Worm (Caenorhabditis elegans) whole organism, L4 larva: ENCODE measurements around the gene F58A6.5.

Experiments
- F10B5.3 ChIP-seq: sonication (generic microtip); optimal IDR thresholded peaks from 2 replicates; lab custom pipeline; 2016; ENCODE audit warnings: mild to moderate bottlenecking, missing genetic modification characterization, missing compliant biosample characterization
- ZK337.2 ChIP-seq: fragments of 200-800 bp; sonication (Bioruptor generic); IDR thresholded peaks from 2 replicates; pipeline ENCODE4 v1.3.6; 2022; ENCODE audit warnings: missing genetic modification reagents, missing genetic modification characterization, missing compliant biosample characterization
- aha-1 ChIP-seq: fragments of 150-350 bp; peaks from one replicate; lab custom pipeline; 2014; ENCODE audit warnings: missing biosample characterization, missing genetic modification characterization
- ceh-28 ChIP-seq: fragments of 150-350 bp; optimal IDR thresholded peaks from 2 replicates; lab custom pipeline; 2014; ENCODE audit warnings: missing biosample characterization, missing genetic modification reagents, missing genetic modification characterization
- ceh-44 ChIP-seq: fragments of 200-800 bp; sonication (Bioruptor generic); IDR thresholded peaks from 2 replicates; pipeline ENCODE4 v1.3.6; 2022; ENCODE audit warnings: missing genetic modification reagents, missing genetic modification characterization, missing compliant biosample characterization
- ceh-62 ChIP-seq: sonication (generic microtip); optimal IDR thresholded peaks from 2 replicates; lab custom pipeline; 2017; ENCODE audit warnings: missing biosample characterization, missing genetic modification characterization
- daf-16 ChIP-seq, 3 experiments: sonication (generic microtip); optimal IDR thresholded peaks; 2 replicates each; lab custom pipeline; 2016 to 2017; ENCODE audit warnings: missing genetic modification characterization in 3 of 3, missing genetic modification reagents in 3 of 3, mild to moderate bottlenecking in 2 of 3, missing compliant biosample characterization in 2 of 3, missing biosample characterization in 1 of 3, moderate library complexity in 1 of 3
- daf-19 ChIP-seq: fragments of 200-800 bp; sonication (Bioruptor generic); conservative IDR thresholded peaks from 2 replicates; pipeline ENCODE4 v1.3.6; 2022; ENCODE audit warnings: missing genetic modification characterization, missing compliant biosample characterization
- dmd-6 ChIP-seq: fragments of 200-800 bp; sonication (Bioruptor generic); IDR thresholded peaks from 2 replicates; pipeline ENCODE4 v1.3.6; 2022; ENCODE audit warnings: missing genetic modification reagents, missing genetic modification characterization, missing compliant biosample characterization
- dve-1 ChIP-seq: sonication (generic microtip); optimal IDR thresholded peaks from 2 replicates; lab custom pipeline; 2017; ENCODE audit warnings: antibody characterized with exemption, mild to moderate bottlenecking, missing genetic modification characterization, missing compliant biosample characterization; ENCODE audit not compliant: insufficient read depth
- hlh-11 ChIP-seq: fragments of 200-800 bp; sonication (Bioruptor generic); optimal IDR thresholded peaks from 2 replicates; lab custom pipeline; 2018; ENCODE audit warnings: mild to moderate bottlenecking, missing genetic modification characterization, missing compliant biosample characterization
- hlh-30 ChIP-seq: sonication (generic microtip); optimal IDR thresholded peaks from 2 replicates; lab custom pipeline; 2017; ENCODE audit warnings: antibody characterized with exemption, mild to moderate bottlenecking, missing genetic modification characterization, missing compliant biosample characterization; ENCODE audit not compliant: insufficient read depth
- lim-7 ChIP-seq: fragments of 200-800 bp; sonication (Bioruptor generic); IDR thresholded peaks from 2 replicates; pipeline ENCODE4 v1.3.6; 2022; ENCODE audit warnings: missing genetic modification characterization, missing compliant biosample characterization
- lin-1 ChIP-seq: fragments of 200-800 bp; sonication (Bioruptor generic); IDR thresholded peaks from 2 replicates; pipeline ENCODE4 v1.3.6; 2022; ENCODE audit warnings: missing genetic modification reagents, missing genetic modification characterization, missing compliant biosample characterization
- lin-15B ChIP-seq: fragments of 150-350 bp; sonication (generic microtip); optimal IDR thresholded peaks from 3 replicates; lab custom pipeline; 2014; ENCODE audit warnings: missing biosample characterization, missing genetic modification characterization
- lin-38 ChIP-seq: fragments of 200-800 bp; sonication (Bioruptor generic); IDR thresholded peaks from 2 replicates; pipeline ENCODE4 v1.3.6; 2022; ENCODE audit warnings: missing genetic modification reagents, missing genetic modification characterization, missing compliant biosample characterization
- lsy-2 ChIP-seq, 2 experiments: fragments of 150-350 bp in 1 of 2; sonication (generic microtip) in 1 of 2; optimal IDR thresholded peaks; 2 replicates each; lab custom pipeline; 2014 to 2017; ENCODE audit warnings: missing biosample characterization in 2 of 2, missing genetic modification characterization in 2 of 2
- mdl-1 ChIP-seq, 2 experiments: fragments of 150-350 bp in 1 of 2; sonication (generic microtip) in 1 of 2; optimal IDR thresholded peaks; 2 replicates each; lab custom pipeline; 2014 to 2017; ENCODE audit warnings: missing biosample characterization in 2 of 2, missing genetic modification characterization in 2 of 2
- mep-1 ChIP-seq: fragments of 150-350 bp; sonication (generic microtip); optimal IDR thresholded peaks from 3 replicates; lab custom pipeline; 2014; ENCODE audit warnings: missing biosample characterization, missing genetic modification characterization
- mes-2 ChIP-seq: sonication (generic microtip); optimal IDR thresholded peaks from 2 replicates; lab custom pipeline; 2016; ENCODE audit warnings: missing genotype, mild to moderate bottlenecking, missing genetic modification characterization, missing compliant biosample characterization; ENCODE audit not compliant: poor library complexity, severe bottlenecking
- nhr-10 ChIP-seq: fragments of 150-350 bp; optimal IDR thresholded peaks from 2 replicates; lab custom pipeline; 2014; ENCODE audit warnings: missing biosample characterization, missing genetic modification characterization
- nhr-102 ChIP-seq: sonication (generic microtip); optimal IDR thresholded peaks from 2 replicates; lab custom pipeline; 2016; ENCODE audit warnings: mild to moderate bottlenecking, missing genetic modification characterization, moderate library complexity, missing compliant biosample characterization
- nhr-11 ChIP-seq: fragments of 150-350 bp; optimal IDR thresholded peaks from 2 replicates; lab custom pipeline; 2014; ENCODE audit warnings: missing biosample characterization, missing genetic modification characterization
- nhr-111 ChIP-seq: fragments of 200-800 bp; sonication (Bioruptor generic); optimal IDR thresholded peaks from 2 replicates; lab custom pipeline; 2018; ENCODE audit warnings: mild to moderate bottlenecking, missing genetic modification characterization, missing compliant biosample characterization
- nhr-28 ChIP-seq: fragments of 150-350 bp; optimal IDR thresholded peaks from 2 replicates; lab custom pipeline; 2014; ENCODE audit warnings: missing biosample characterization, missing genetic modification characterization
- nhr-42 ChIP-seq: fragments of 200-800 bp; sonication (Bioruptor generic); IDR thresholded peaks from 2 replicates; pipeline ENCODE4 v1.3.6; 2022; ENCODE audit warnings: missing genetic modification characterization, missing compliant biosample characterization
- nhr-48 ChIP-seq: sonication (generic microtip); optimal IDR thresholded peaks from 2 replicates; lab custom pipeline; 2016; ENCODE audit warnings: mild to moderate bottlenecking, missing genetic modification characterization, missing compliant biosample characterization
- nhr-77 ChIP-seq: fragments of 150-350 bp; optimal IDR thresholded peaks from 2 replicates; lab custom pipeline; 2014; ENCODE audit warnings: missing biosample characterization, missing genetic modification characterization
- pha-4 ChIP-seq, 2 experiments: fragments of 150-350 bp in 1 of 2; fragments of 200-800 bp in 1 of 2; sonication (Bioruptor generic) in 1 of 2; IDR thresholded peaks in 1 of 2; optimal IDR thresholded peaks in 1 of 2; 2 replicates each; pipeline versions ENCODE4 v1.3.6 to Lab custom; 2014 to 2022; ENCODE audit warnings: missing genetic modification characterization in 2 of 2, missing genetic modification reagents in 2 of 2, missing biosample characterization in 1 of 2, missing compliant biosample characterization in 1 of 2
- php-3 ChIP-seq: fragments of 200-800 bp; sonication (Bioruptor generic); IDR thresholded peaks from 2 replicates; pipeline ENCODE4 v1.3.6; 2022; ENCODE audit warnings: missing genetic modification reagents, missing genetic modification characterization, missing compliant biosample characterization
- pqm-1 ChIP-seq: sonication (generic microtip); optimal IDR thresholded peaks from 2 replicates; lab custom pipeline; 2017; ENCODE audit warnings: missing biosample characterization, missing genetic modification characterization
- rbr-2 ChIP-seq: sonication (generic microtip); optimal IDR thresholded peaks from 2 replicates; lab custom pipeline; 2016; ENCODE audit warnings: missing genotype, missing genetic modification characterization, missing compliant biosample characterization
- set-16 ChIP-seq: fragments of 200-800 bp; sonication (Bioruptor generic); IDR thresholded peaks from 2 replicates; pipeline ENCODE4 v1.3.6; 2022; ENCODE audit warnings: missing genetic modification reagents, missing genetic modification characterization, missing compliant biosample characterization
- snpc-1.2 ChIP-seq: fragments of 200-800 bp; sonication (Bioruptor generic); IDR thresholded peaks from 2 replicates; pipeline ENCODE4 v1.3.6; 2022; ENCODE audit warnings: missing genetic modification reagents, missing genetic modification characterization, missing compliant biosample characterization
- snpc-4 ChIP-seq: fragments of 150-350 bp; optimal IDR thresholded peaks from 2 replicates; lab custom pipeline; 2014; ENCODE audit warnings: missing biosample characterization, missing genetic modification characterization
- tra-1 ChIP-seq: fragments of 200-800 bp; sonication (Bioruptor generic); IDR thresholded peaks from 2 replicates; pipeline ENCODE4 v1.3.6; 2022; ENCODE audit warnings: missing genetic modification reagents, missing genetic modification characterization, missing compliant biosample characterization
- unc-39 ChIP-seq: sonication (generic microtip); optimal IDR thresholded peaks from 2 replicates; lab custom pipeline; 2017; ENCODE audit warnings: missing biosample characterization, missing genetic modification characterization
- unc-62 ChIP-seq, 3 experiments: fragments of 150-350 bp in 1 of 3; sonication (generic microtip); optimal IDR thresholded peaks in 2 of 3; peaks in 1 of 3; 1 replicate in 1 of 3; 2 replicates in 2 of 3; lab custom pipeline; 2014 to 2017; ENCODE audit warnings: missing biosample characterization in 3 of 3, missing genetic modification characterization in 3 of 3, missing genetic modification reagents in 3 of 3, missing genotype in 1 of 3

Gene F58A6.5

DNA sequence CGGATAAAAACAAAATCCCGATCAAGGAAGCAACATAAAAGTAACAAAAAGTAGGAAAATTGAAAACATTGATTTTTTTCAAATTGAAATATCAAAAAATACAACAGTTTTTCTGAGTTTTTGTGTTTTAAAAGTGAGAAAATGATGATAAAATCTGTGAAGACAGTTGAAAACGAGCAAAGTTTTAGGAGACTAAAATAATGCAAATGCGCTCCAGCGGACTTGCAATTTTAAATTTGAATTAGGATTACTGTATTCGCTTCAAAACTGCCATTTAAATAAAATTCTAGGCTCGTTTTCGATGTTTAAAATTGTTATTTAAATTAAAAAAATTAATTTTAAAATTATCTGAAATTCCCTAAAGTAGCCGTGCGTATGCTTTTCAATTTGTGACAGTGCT, 39.7 kb upstream of the F58A6.5 start:
- TF ChIP-seq lin-38 (GFP tag; lab: Robert Waterston, UW) (peak; percentile 81), mep-1 (tag; lab: Kevin White, UChicago) (no peak), aha-1 (peak; percentile 37)

DNA sequence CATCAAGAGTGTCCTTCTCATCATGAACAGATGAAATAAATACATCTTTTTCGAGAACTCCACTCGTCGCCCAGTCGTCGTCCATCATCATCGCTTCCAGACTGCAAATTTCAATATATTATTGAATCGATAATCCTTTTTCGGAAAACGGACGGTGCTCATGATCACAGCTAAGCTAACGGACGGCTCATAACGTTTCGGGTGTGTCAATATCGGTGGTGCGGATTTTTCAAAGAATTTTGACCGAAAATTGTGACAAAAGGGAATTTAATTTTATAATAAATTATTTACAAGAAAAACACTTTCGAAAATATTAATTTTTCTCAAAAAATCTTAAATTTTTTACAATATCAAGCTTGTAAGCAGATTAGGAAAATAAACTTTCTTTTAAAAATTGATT, 39.2 kb upstream of the F58A6.5 start, which contains the start of gene crh-2:
Gene crh-2 (minus strand): TSS at position 101 of the 400 bp plus-strand sequence.
- TF ChIP-seq rbr-2 (tag; lab: Kevin White, UChicago): no peak

DNA sequence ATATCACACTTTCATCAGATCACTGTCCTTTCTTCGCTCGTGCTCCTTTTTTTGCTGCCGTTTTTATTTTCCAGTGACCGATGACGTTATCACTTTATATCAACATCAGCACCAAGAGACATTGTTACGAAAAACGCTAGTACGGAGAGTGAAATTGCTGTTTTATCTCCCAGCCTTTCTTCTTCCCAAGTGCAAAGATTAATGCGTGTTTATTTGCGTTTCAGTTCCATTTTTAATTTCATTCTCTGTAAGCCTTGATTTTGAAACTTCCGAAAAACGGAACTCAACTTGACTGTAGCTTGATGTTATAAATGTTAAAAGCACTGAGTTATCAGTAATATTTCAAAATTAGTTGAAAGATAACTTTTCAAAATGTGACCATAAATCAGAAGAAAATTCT, 38.6 kb upstream of the F58A6.5 start:
- no peak for TF ChIP-seq snpc-4 (tag; lab: Kevin White, UChicago)
- peak; percentile 51 for TF ChIP-seq pqm-1
- no peak for TF ChIP-seq ceh-28 (tag; lab: Kevin White, UChicago)
- no peak for TF ChIP-seq lin-15B (tag; lab: Kevin White, UChicago)
- peak; percentile 73 for TF ChIP-seq php-3
- TF ChIP-seq hlh-11 (tag; lab: Kevin White, UChicago): peak; percentile 62
- TF ChIP-seq daf-16 (GFP tag; optimal IDR thresholded peaks at IDR 0.05; lab: Kevin White, UChicago): no peak
- TF ChIP-seq daf-16 (tag; optimal IDR thresholded peaks at IDR 0.05; lab: Kevin White, UChicago): peak; percentile 69
- TF ChIP-seq nhr-77: no peak
- TF ChIP-seq mes-2 (tag; lab: Kevin White, UChicago): no peak
- TF ChIP-seq ceh-62: no peak
- no peak for TF ChIP-seq nhr-42 (GFP tag; lab: Robert Waterston, UW)
- TF ChIP-seq nhr-111 (GFP tag; lab: Kevin White, UChicago): no peak
- no peak for TF ChIP-seq snpc-1.2
- TF ChIP-seq aha-1: peak; percentile 70
- no peak for TF ChIP-seq ceh-44 (GFP tag; lab: Robert Waterston, UW)
- TF ChIP-seq unc-39: no peak
- TF ChIP-seq dve-1 (tag; lab: Kevin White, UChicago): peak; percentile 42
- peak; percentile 2 for TF ChIP-seq nhr-48
- no peak for TF ChIP-seq set-16
- TF ChIP-seq F10B5.3 (tag; lab: Kevin White, UChicago): no peak

DNA sequence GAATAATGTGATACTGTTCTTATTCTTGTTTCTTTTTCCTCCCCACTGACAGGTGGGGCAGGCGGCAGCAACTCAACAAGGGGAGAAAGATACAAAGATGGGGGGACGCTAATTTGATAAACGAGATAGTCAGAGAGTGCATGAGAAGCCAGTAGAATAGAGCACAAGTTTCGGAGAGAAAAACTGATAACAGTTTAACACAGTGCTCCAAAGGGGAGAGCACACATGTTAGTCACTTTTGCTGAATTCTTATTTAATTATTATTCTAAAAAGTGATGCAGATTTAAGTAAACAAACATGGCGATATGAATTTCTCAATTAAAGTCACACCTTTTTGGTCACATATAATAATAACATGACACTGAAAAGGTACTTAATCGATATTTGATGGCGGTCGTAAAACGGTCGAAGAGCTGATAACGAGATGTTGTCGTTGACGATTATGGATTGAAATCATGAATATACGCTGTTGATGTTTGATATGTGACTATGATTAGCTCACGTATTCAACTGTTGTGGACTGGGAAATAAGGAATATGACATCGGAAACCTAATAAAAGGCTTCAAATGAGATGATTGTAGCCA, 37.8 kb upstream of the F58A6.5 start:
- TF ChIP-seq tra-1 (GFP tag; lab: Robert Waterston, UW): peak; percentile 35; the same call in 1 of the 2 replicates
- TF ChIP-seq nhr-10 (tag; lab: Kevin White, UChicago): peak; percentile 39
- peak; percentile 49 for TF ChIP-seq nhr-102 (tag; lab: Kevin White, UChicago)
- TF ChIP-seq mes-2 (tag; lab: Kevin White, UChicago): peak; percentile 14
- no peak for TF ChIP-seq lsy-2 (tag; optimal IDR thresholded peaks at IDR 0.05; lab: Kevin White, UChicago)
- TF ChIP-seq hlh-11 (tag; lab: Kevin White, UChicago): peak; percentile 78
- peak; percentile 57 for TF ChIP-seq nhr-77
- peak; percentile 43; the same call in 1 of the 2 replicates for TF ChIP-seq pha-4 (GFP tag; IDR thresholded peaks at IDR 0.05; lab: Robert Waterston, UW)
- no peak for TF ChIP-seq pha-4 (tag; optimal IDR thresholded peaks at IDR 0.05; lab: Kevin White, UChicago)
- TF ChIP-seq hlh-30 (tag; lab: Kevin White, UChicago): peak; percentile 35
- peak in 1 of 2 experiments; percentile 39 for TF ChIP-seq mdl-1 (tag; optimal IDR thresholded peaks at IDR 0.05; lab: Kevin White, UChicago)
- peak in 1 of 2 experiments; percentile 1 for TF ChIP-seq unc-62 (GFP tag; optimal IDR thresholded peaks at IDR 0.05 in 1 of 2; lab: Kevin White, UChicago)
- no peak for TF ChIP-seq unc-62 (tag; optimal IDR thresholded peaks at IDR 0.05; lab: Kevin White, UChicago)
- peak; percentile 43 for TF ChIP-seq nhr-48
- TF ChIP-seq nhr-28 (tag; lab: Kevin White, UChicago): peak; percentile 79
- no peak for TF ChIP-seq nhr-11
- no peak for TF ChIP-seq ZK337.2
- no peak for TF ChIP-seq lin-1 (GFP tag; lab: Robert Waterston, UW)
- no peak for TF ChIP-seq lin-15B (tag; lab: Kevin White, UChicago)
- peak in 1 of 2 experiments; percentile 62 for TF ChIP-seq daf-16 (GFP tag; optimal IDR thresholded peaks at IDR 0.05; lab: Kevin White, UChicago)
- TF ChIP-seq daf-16 (tag; optimal IDR thresholded peaks at IDR 0.05; lab: Kevin White, UChicago): peak; percentile 94
- no peak for TF ChIP-seq lim-7 (GFP tag; lab: Robert Waterston, UW)
- TF ChIP-seq dmd-6 (GFP tag; lab: Robert Waterston, UW): peak; percentile 68
- peak; percentile 76 for TF ChIP-seq dve-1 (tag; lab: Kevin White, UChicago)
- TF ChIP-seq php-3: peak; percentile 100
- peak; percentile 89 for TF ChIP-seq pqm-1
- TF ChIP-seq daf-19: no peak
